Worm (Caenorhabditis elegans) whole organism, young adult: ENCODE results near the gene F44E2.10.
A peak's percentile ranks its signal among the peaks of the same experiment; 100 is the strongest.

Source experiments
- B0035.1 ChIP-seq: sonication (generic microtip); optimal IDR thresholded peaks from 2 replicates; lab custom pipeline; 2016; ENCODE audit warnings: missing genetic modification characterization, mild to moderate bottlenecking, missing compliant biosample characterization, missing genotype, missing genetic modification reagents
- C06A6.2 ChIP-seq: fragments of 200-800 bp; sonication (Bioruptor generic); conservative IDR thresholded peaks from 2 replicates; pipeline ENCODE4 v1.3.6; 2022; ENCODE audit warnings: missing genetic modification characterization, missing compliant biosample characterization
- F52B5.7 ChIP-seq: sonication (generic microtip); optimal IDR thresholded peaks from 2 replicates; lab custom pipeline; 2016; ENCODE audit warnings: mild to moderate bottlenecking, missing genetic modification characterization, missing compliant biosample characterization
- F55B11.4 ChIP-seq: sonication (generic microtip); optimal IDR thresholded peaks from 2 replicates; lab custom pipeline; 2016; ENCODE audit warnings: missing compliant biosample characterization, missing genetic modification characterization, borderline replicate concordance; ENCODE audit not compliant: insufficient read depth
- K11D2.4 ChIP-seq: fragments of 200-800 bp; sonication (Bioruptor generic); IDR thresholded peaks from 2 replicates; pipeline ENCODE4 v1.3.6; 2022; ENCODE audit warnings: missing genetic modification reagents, missing genetic modification characterization, missing compliant biosample characterization
- K12H6.12 ChIP-seq: fragments of 200-800 bp; sonication (Bioruptor generic); optimal IDR thresholded peaks from 2 replicates; lab custom pipeline; 2018; ENCODE audit warnings: mild to moderate bottlenecking, missing genetic modification characterization, missing compliant biosample characterization
- T26A5.8 ChIP-seq: sonication (generic microtip); optimal IDR thresholded peaks from 2 replicates; lab custom pipeline; 2016; ENCODE audit warnings: missing genetic modification characterization, missing compliant biosample characterization
- athp-1 ChIP-seq: sonication (generic microtip); optimal IDR thresholded peaks from 2 replicates; lab custom pipeline; 2017; ENCODE audit warnings: mild to moderate bottlenecking, missing genetic modification characterization, missing compliant biosample characterization
- attf-5 ChIP-seq: fragments of 200-800 bp; sonication (Bioruptor generic); optimal IDR thresholded peaks from 2 replicates; lab custom pipeline; 2018; ENCODE audit warnings: mild to moderate bottlenecking, missing genetic modification characterization, missing compliant biosample characterization
- cebp-1 ChIP-seq, 2 experiments: fragments of 200-800 bp in 1 of 2; sonication (Bioruptor generic) in 1 of 2; sonication (generic microtip) in 1 of 2; IDR thresholded peaks in 1 of 2; optimal IDR thresholded peaks in 1 of 2; 2 replicates each; pipeline versions ENCODE4 v1.3.6 to Lab custom; 2017 to 2022; ENCODE audit warnings: missing compliant biosample characterization in 2 of 2, missing genetic modification characterization in 2 of 2, mild to moderate bottlenecking in 1 of 2, missing genetic modification reagents in 1 of 2, moderate library complexity in 1 of 2
- chd-7 ChIP-seq: sonication (generic microtip); optimal IDR thresholded peaks from 2 replicates; lab custom pipeline; 2016; ENCODE audit warnings: mild to moderate bottlenecking, missing genetic modification characterization, moderate library complexity, missing compliant biosample characterization
- dox-1 ChIP-seq: fragments of 200-800 bp; sonication (Bioruptor generic); IDR thresholded peaks from 2 replicates; pipeline ENCODE4 v1.3.6; 2022; ENCODE audit warnings: missing genetic modification reagents, missing genetic modification characterization, missing compliant biosample characterization
- ekl-4 ChIP-seq: fragments of 200-800 bp; sonication (Bioruptor generic); IDR thresholded peaks from 2 replicates; pipeline ENCODE4 v1.3.6; 2022; ENCODE audit warnings: missing genetic modification reagents, missing genetic modification characterization, missing compliant biosample characterization
- ets-4 ChIP-seq: fragments of 200-800 bp; sonication (Bioruptor generic); optimal IDR thresholded peaks from 2 replicates; lab custom pipeline; 2018; ENCODE audit warnings: mild to moderate bottlenecking, missing genetic modification characterization, missing compliant biosample characterization
- hlh-26 ChIP-seq: fragments of 200-800 bp; sonication (Bioruptor generic); conservative IDR thresholded peaks from 2 replicates; pipeline ENCODE4 v1.3.6; 2022; ENCODE audit warnings: missing genetic modification reagents, missing genetic modification characterization, missing compliant biosample characterization
- hmg-1.2 ChIP-seq: fragments of 200-800 bp; sonication (Bioruptor generic); IDR thresholded peaks from 2 replicates; pipeline ENCODE4 v1.3.6; 2022; ENCODE audit warnings: missing genetic modification reagents, missing genetic modification characterization, missing compliant biosample characterization
- let-526 ChIP-seq: fragments of 200-800 bp; sonication (Bioruptor generic); IDR thresholded peaks from 2 replicates; pipeline ENCODE4 v1.3.6; 2022; ENCODE audit warnings: missing genetic modification reagents, missing genetic modification characterization, missing compliant biosample characterization
- let-607 ChIP-seq, 2 experiments: fragments of 200-800 bp in 1 of 2; sonication (Bioruptor generic) in 1 of 2; sonication (generic microtip) in 1 of 2; optimal IDR thresholded peaks; 2 replicates each; lab custom pipeline; 2016 to 2018; ENCODE audit warnings: mild to moderate bottlenecking in 2 of 2, missing compliant biosample characterization in 2 of 2, missing genetic modification characterization in 2 of 2, moderate library complexity in 2 of 2, missing genotype in 1 of 2
- lir-1 ChIP-seq: fragments of 200-800 bp; sonication (Bioruptor generic); conservative IDR thresholded peaks from 2 replicates; pipeline ENCODE4 v1.3.6; 2022; ENCODE audit warnings: missing genetic modification reagents, missing genetic modification characterization, missing compliant biosample characterization
- madf-10 ChIP-seq: sonication (generic microtip); optimal IDR thresholded peaks from 2 replicates; lab custom pipeline; 2016; ENCODE audit warnings: mild to moderate bottlenecking, missing genetic modification characterization, missing compliant biosample characterization
- madf-8 ChIP-seq: fragments of 200-800 bp; sonication (Bioruptor generic); conservative IDR thresholded peaks from 2 replicates; pipeline ENCODE4 v1.3.6; 2022; ENCODE audit warnings: missing genetic modification reagents, missing genetic modification characterization, missing compliant biosample characterization
- mcd-1 ChIP-seq: fragments of 200-800 bp; sonication (Bioruptor generic); IDR thresholded peaks from 2 replicates; pipeline ENCODE4 v1.3.6; 2022; ENCODE audit warnings: missing genetic modification reagents, missing genetic modification characterization, missing compliant biosample characterization
- mxl-1 ChIP-seq: sonication (generic microtip); optimal IDR thresholded peaks from 2 replicates; lab custom pipeline; 2016; ENCODE audit warnings: missing genetic modification characterization, missing compliant biosample characterization
- nfya-1 ChIP-seq: sonication (generic microtip); optimal IDR thresholded peaks from 2 replicates; lab custom pipeline; 2017; ENCODE audit warnings: antibody characterized with exemption, missing compliant biosample characterization, missing genetic modification characterization, borderline replicate concordance; ENCODE audit not compliant: insufficient read depth
- nfyb-1 ChIP-seq: fragments of 200-800 bp; sonication (Bioruptor generic); IDR thresholded peaks from 2 replicates; pipeline ENCODE4 v1.3.6; 2022; ENCODE audit warnings: missing genetic modification reagents, missing genetic modification characterization, missing compliant biosample characterization
- nhr-80 ChIP-seq: sonication (generic microtip); optimal IDR thresholded peaks from 2 replicates; lab custom pipeline; 2016; ENCODE audit warnings: missing genetic modification characterization, missing compliant biosample characterization
- pha-4 ChIP-seq: fragments of 150-350 bp; sonication (generic microtip); optimal IDR thresholded peaks from 2 replicates; lab custom pipeline; 2014; ENCODE audit warnings: missing biosample characterization, missing genetic modification reagents, missing genetic modification characterization
- rcor-1 ChIP-seq: fragments of 200-800 bp; sonication (Bioruptor generic); IDR thresholded peaks from 2 replicates; pipeline ENCODE4 v1.3.6; 2022; ENCODE audit warnings: missing genetic modification reagents, missing genetic modification characterization, missing compliant biosample characterization
- repo-1 ChIP-seq: sonication (generic microtip); optimal IDR thresholded peaks from 2 replicates; lab custom pipeline; 2017; ENCODE audit warnings: mild to moderate bottlenecking, missing genetic modification characterization, missing compliant biosample characterization
- tlf-1 ChIP-seq: fragments of 200-800 bp; sonication (Bioruptor generic); optimal IDR thresholded peaks from 2 replicates; lab custom pipeline; 2018; ENCODE audit warnings: mild to moderate bottlenecking, missing genetic modification characterization, missing compliant biosample characterization
- zfh-2 ChIP-seq: fragments of 200-800 bp; sonication (Bioruptor generic); conservative IDR thresholded peaks from 2 replicates; pipeline ENCODE4 v1.3.6; 2022; ENCODE audit warnings: missing genetic modification reagents, missing genetic modification characterization, missing compliant biosample characterization
- ztf-18 ChIP-seq: sonication (generic microtip); optimal IDR thresholded peaks from 2 replicates; lab custom pipeline; 2016; ENCODE audit warnings: missing genotype, mild to moderate bottlenecking, missing genetic modification characterization, missing compliant biosample characterization

F44E2.10 gene

DNA sequence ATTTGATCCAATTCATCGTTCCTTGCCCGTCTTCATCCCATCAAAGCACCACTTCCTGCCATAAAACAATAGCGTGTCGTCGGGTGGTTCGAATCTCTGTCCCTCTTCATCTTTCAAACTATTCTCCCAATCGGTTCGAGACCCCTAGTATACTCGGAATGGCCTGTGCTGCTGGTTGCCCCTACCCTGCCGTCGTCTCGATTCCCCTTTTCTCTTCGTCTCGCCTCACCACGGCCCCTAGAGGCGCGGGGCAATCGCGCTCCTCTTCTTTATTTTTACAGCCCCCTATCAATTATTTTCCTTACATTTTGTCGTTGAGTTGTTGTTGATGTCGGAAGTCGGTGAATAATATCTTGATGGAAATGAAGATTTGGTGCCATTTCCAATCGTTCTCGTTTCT is 42.2 kb downstream of the F44E2.10 start:
- TF ChIP-seq zfh-2 (GFP tag; lab: Robert Waterston, UW), result peak; percentile 78
- TF ChIP-seq tlf-1 (GFP tag; lab: Kevin White, UChicago), result no peak

DNA sequence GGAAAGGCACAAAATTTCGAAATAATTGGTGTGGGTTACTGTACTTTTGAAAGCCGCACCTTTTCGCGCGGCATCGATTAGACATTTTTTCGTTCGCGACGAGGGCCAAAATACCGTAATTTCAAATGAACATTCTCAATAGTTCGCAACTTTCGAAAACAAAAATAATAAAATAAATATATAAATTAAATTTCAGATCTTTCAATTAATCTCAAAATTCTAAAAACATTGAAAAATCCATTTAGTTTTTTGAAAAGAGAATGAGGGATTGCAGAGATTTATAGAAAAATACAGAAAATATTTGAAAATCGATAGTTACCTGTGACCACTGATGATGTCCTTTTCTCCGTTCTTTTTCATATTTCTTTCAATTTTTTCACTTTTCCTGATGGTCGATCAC is 44.8 kb downstream of the F44E2.10 start, which contains the start of gene K02D10.8:
K02D10.8 (plus strand) TSS at position 301 of the 400 bp plus-strand sequence.
- TF ChIP-seq cebp-1 (GFP tag; IDR thresholded peaks at IDR 0.05; lab: Robert Waterston, UW) (no peak), cebp-1 (tag; optimal IDR thresholded peaks at IDR 0.05; lab: Kevin White, UChicago) (no peak), F55B11.4 (tag; lab: Kevin White, UChicago) (no peak), nfya-1 (tag; lab: Kevin White, UChicago) (no peak)

DNA sequence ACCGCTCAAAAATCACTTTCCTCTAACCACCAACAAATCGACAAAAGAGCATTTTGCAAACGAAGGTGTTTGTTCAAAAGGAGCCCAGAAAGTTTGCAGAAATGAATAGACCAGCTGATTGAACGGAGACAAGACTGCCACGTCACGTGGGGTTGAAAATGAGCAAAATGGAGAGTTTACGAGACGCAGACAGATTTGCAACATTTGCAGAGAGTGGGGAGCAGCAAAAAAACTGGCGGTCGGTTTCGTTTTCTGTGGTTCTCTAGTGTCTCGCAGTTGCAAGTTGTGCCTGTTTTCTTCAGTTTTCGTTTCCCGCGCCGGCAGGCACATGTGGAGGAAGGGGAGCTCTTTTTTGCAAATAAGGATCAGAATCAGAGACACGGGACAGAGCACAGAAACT is 45.5 kb downstream of the F44E2.10 start:
- peak; percentile 53; the same call in 1 of the 2 replicates for TF ChIP-seq nfyb-1 (GFP tag; lab: Robert Waterston, UW)
- TF ChIP-seq dox-1 (GFP tag; lab: Robert Waterston, UW), result no peak
- TF ChIP-seq ekl-4 (GFP tag; lab: Robert Waterston, UW), result no peak
- TF ChIP-seq F52B5.7, result no peak
- peak in 1 of 2 experiments; percentile 23 for TF ChIP-seq let-607 (tag; optimal IDR thresholded peaks at IDR 0.05; lab: Kevin White, UChicago)
- TF ChIP-seq mxl-1 (tag; lab: Kevin White, UChicago), result no peak
- peak; percentile 12 for TF ChIP-seq chd-7 (tag; lab: Kevin White, UChicago)
- TF ChIP-seq zfh-2 (GFP tag; lab: Robert Waterston, UW), result peak; percentile 88
- no peak for TF ChIP-seq athp-1 (tag; lab: Kevin White, UChicago)
- TF ChIP-seq madf-8 (GFP tag; lab: Robert Waterston, UW), result no peak
- TF ChIP-seq lir-1 (GFP tag; lab: Robert Waterston, UW), result 0 out of 2 replicates have a peak, but pooled peaks have one; percentile 40
- TF ChIP-seq ztf-18 (tag; lab: Kevin White, UChicago), result peak; percentile 1
- TF ChIP-seq B0035.1 (tag; lab: Kevin White, UChicago), result no peak
- TF ChIP-seq ets-4 (GFP tag; lab: Kevin White, UChicago), result no peak
- TF ChIP-seq pha-4 (tag; lab: Kevin White, UChicago), result peak; percentile 72
- TF ChIP-seq hlh-26 (GFP tag; lab: Robert Waterston, UW), result no peak
- TF ChIP-seq repo-1 (tag; lab: Kevin White, UChicago), result no peak
- 0 out of 2 replicates have a peak, but pooled peaks have one; percentile 19 for TF ChIP-seq C06A6.2 (GFP tag; lab: Robert Waterston, UW)
- TF ChIP-seq attf-5 (GFP tag; lab: Kevin White, UChicago), result peak; percentile 61
- peak; percentile 39; the same call in 1 of the 2 replicates for TF ChIP-seq mcd-1
- no peak for TF ChIP-seq T26A5.8 (tag; lab: Kevin White, UChicago)
- TF ChIP-seq let-526 (GFP tag; lab: Robert Waterston, UW), result 0 out of 2 replicates have a peak, but pooled peaks have one; percentile 31
- 0 out of 2 replicates have a peak, but pooled peaks have one; percentile 8 for TF ChIP-seq rcor-1 (GFP tag; lab: Robert Waterston, UW)
- TF ChIP-seq hmg-1.2 (GFP tag; lab: Robert Waterston, UW), result peak; percentile 51; the same call in 1 of the 2 replicates
- peak; percentile 3 for TF ChIP-seq madf-10 (tag; lab: Kevin White, UChicago)
- peak; percentile 69 for TF ChIP-seq nhr-80
- peak; percentile 71 for TF ChIP-seq K12H6.12 (tag; lab: Kevin White, UChicago)
- TF ChIP-seq cebp-1 (GFP tag; IDR thresholded peaks at IDR 0.05; lab: Robert Waterston, UW), result no peak; the same call in 1 of the 2 replicates
- TF ChIP-seq cebp-1 (tag; optimal IDR thresholded peaks at IDR 0.05; lab: Kevin White, UChicago), result peak; percentile 75
- TF ChIP-seq K11D2.4 (GFP tag; lab: Robert Waterston, UW), result 0 out of 2 replicates have a peak, but pooled peaks have one; percentile 59
- TF ChIP-seq, all 124 proteins: peak for 18
